Fruit fly (Drosophila melanogaster) whole organism, prepupa: Measurements from ENCODE around the gene Atet.

Source experiments
- Blimp-1 ChIP-seq: fragments of 200-800 bp; sonication (Bioruptor generic); optimal IDR thresholded peaks from 3 replicates; lab custom pipeline; 2017; ENCODE audit warnings: missing biosample characterization, missing genetic modification characterization, mild to moderate bottlenecking, moderate library complexity, missing genetic modification reagents
- CG10631 ChIP-seq: fragments of 200-800 bp; sonication (Bioruptor generic); optimal IDR thresholded peaks from 2 replicates; lab custom pipeline; 2016; ENCODE audit warnings: missing biosample characterization, missing genetic modification characterization
- CG11762 ChIP-seq: fragments of 200-800 bp; sonication (Bioruptor generic); optimal IDR thresholded peaks from 3 replicates; lab custom pipeline; 2016; ENCODE audit warnings: missing biosample characterization, missing genetic modification characterization; ENCODE audit not compliant: insufficient read depth
- CG11902 ChIP-seq: fragments of 200-800 bp; sonication (Bioruptor generic); optimal IDR thresholded peaks from 3 replicates; lab custom pipeline; 2016; ENCODE audit warnings: missing biosample characterization, missing genetic modification characterization
- CG15336 ChIP-seq: fragments of 200-800 bp; sonication (Bioruptor generic); IDR thresholded peaks from 2 replicates; pipeline ENCODE4 v1.3.6; 2022; ENCODE audit warnings: missing biosample characterization, missing genetic modification characterization
- CG1621 ChIP-seq: fragments of 200-800 bp; sonication (Bioruptor generic); optimal IDR thresholded peaks from 3 replicates; lab custom pipeline; 2018; ENCODE audit warnings: missing biosample characterization, mild to moderate bottlenecking, missing genetic modification characterization
- CG16779 ChIP-seq: fragments of 200-800 bp; sonication (Bioruptor generic); optimal IDR thresholded peaks from 3 replicates; lab custom pipeline; 2017; ENCODE audit warnings: missing biosample characterization, mild to moderate bottlenecking, missing genetic modification characterization
- CG3032 ChIP-seq: fragments of 200-800 bp; optimal IDR thresholded peaks from 2 replicates; lab custom pipeline; 2019; ENCODE audit warnings: missing biosample characterization, mild to moderate bottlenecking, missing genetic modification characterization, moderate library complexity
- CG31627 ChIP-seq: fragments of 200-800 bp; sonication (Bioruptor generic); optimal IDR thresholded peaks from 3 replicates; lab custom pipeline; 2016; ENCODE audit warnings: missing biosample characterization, missing genetic modification characterization
- CG32006 ChIP-seq: fragments of 200-800 bp; sonication (Bioruptor generic); optimal IDR thresholded peaks from 3 replicates; lab custom pipeline; 2017; ENCODE audit warnings: missing biosample characterization, mild to moderate bottlenecking, missing genetic modification characterization
- CG34406 ChIP-seq: fragments of 200-800 bp; sonication (Bioruptor generic); optimal IDR thresholded peaks from 3 replicates; lab custom pipeline; 2016; ENCODE audit warnings: missing biosample characterization, missing genetic modification characterization
- CG4318 ChIP-seq: fragments of 200-800 bp; sonication (Bioruptor generic); optimal IDR thresholded peaks from 3 replicates; lab custom pipeline; 2017; ENCODE audit warnings: missing biosample characterization, mild to moderate bottlenecking, missing genetic modification characterization
- CG6163 ChIP-seq: fragments of 200-800 bp; sonication (Bioruptor generic); IDR thresholded peaks from 3 replicates; pipeline ENCODE4 v1.3.6; 2022; ENCODE audit warnings: missing biosample characterization, missing genetic modification characterization
- CG6792 ChIP-seq: fragments of 200-800 bp; sonication (Bioruptor generic); optimal IDR thresholded peaks from 3 replicates; lab custom pipeline; 2016; ENCODE audit warnings: missing biosample characterization, missing genetic modification characterization
- CG6808 ChIP-seq: fragments of 200-800 bp; sonication (Bioruptor generic); optimal IDR thresholded peaks from 3 replicates; lab custom pipeline; 2017; ENCODE audit warnings: missing biosample characterization, missing genetic modification characterization, mild to moderate bottlenecking, moderate library complexity, missing genetic modification reagents
- CG6854 ChIP-seq: fragments of 200-800 bp; sonication (Bioruptor generic); optimal IDR thresholded peaks from 2 replicates; lab custom pipeline; 2017; ENCODE audit warnings: missing biosample characterization, mild to moderate bottlenecking, missing genetic modification characterization
- CG7368 ChIP-seq: fragments of 200-800 bp; sonication (Bioruptor generic); optimal IDR thresholded peaks from 3 replicates; lab custom pipeline; 2016; ENCODE audit warnings: missing biosample characterization, missing genetic modification characterization
- CG8119 ChIP-seq: fragments of 200-800 bp; sonication (Bioruptor generic); IDR thresholded peaks from 3 replicates; pipeline ENCODE4 v1.3.6; 2022; ENCODE audit warnings: missing biosample characterization, missing genetic modification characterization
- CG8319 ChIP-seq: fragments of 200-800 bp; sonication (Bioruptor generic); optimal IDR thresholded peaks from 3 replicates; lab custom pipeline; 2016; ENCODE audit warnings: missing biosample characterization, missing genetic modification characterization
- CG8632 ChIP-seq: fragments of 200-800 bp; sonication (Bioruptor generic); optimal IDR thresholded peaks from 3 replicates; lab custom pipeline; 2016; ENCODE audit warnings: missing biosample characterization, missing genetic modification characterization
- CG9139 ChIP-seq: fragments of 200-800 bp; sonication (Bioruptor generic); optimal IDR thresholded peaks from 3 replicates; lab custom pipeline; 2017; ENCODE audit warnings: missing biosample characterization, mild to moderate bottlenecking, missing genetic modification characterization
- Eip75B ChIP-seq: fragments of 200-800 bp; sonication (Bioruptor generic); optimal IDR thresholded peaks from 3 replicates; lab custom pipeline; 2016; ENCODE audit warnings: missing biosample characterization, missing genetic modification characterization
- Ets21C ChIP-seq: fragments of 200-800 bp; sonication (Bioruptor generic); optimal IDR thresholded peaks from 3 replicates; lab custom pipeline; 2016; ENCODE audit warnings: missing biosample characterization, missing genetic modification characterization
- Ets96B ChIP-seq: fragments of 200-800 bp; optimal IDR thresholded peaks from 2 replicates; lab custom pipeline; 2019; ENCODE audit warnings: missing biosample characterization, mild to moderate bottlenecking, missing genetic modification characterization, moderate library complexity
- Gug ChIP-seq: fragments of 200-800 bp; sonication (Bioruptor generic); IDR thresholded peaks from 2 replicates; pipeline ENCODE4 v1.3.6; 2022; ENCODE audit warnings: missing biosample characterization, missing genetic modification characterization
- Hr38 ChIP-seq: sonication (Bioruptor generic); optimal IDR thresholded peaks from 2 replicates; lab custom pipeline; 2016; ENCODE audit warnings: missing biosample characterization, missing genetic modification characterization
- Hr39 ChIP-seq: fragments of 200-800 bp; sonication (Bioruptor generic); optimal IDR thresholded peaks from 2 replicates; lab custom pipeline; 2016; ENCODE audit warnings: missing biosample characterization, missing genetic modification characterization
- Hr4 ChIP-seq: fragments of 200-800 bp; sonication (Bioruptor generic); optimal IDR thresholded peaks from 3 replicates; lab custom pipeline; 2016; ENCODE audit warnings: missing biosample characterization, missing genetic modification characterization
- Lpt ChIP-seq: fragments of 200-800 bp; sonication (Bioruptor generic); optimal IDR thresholded peaks from 3 replicates; lab custom pipeline; 2016; ENCODE audit warnings: missing biosample characterization, missing genetic modification characterization
- Met ChIP-seq: fragments of 200-800 bp; sonication (Bioruptor generic); optimal IDR thresholded peaks from 3 replicates; lab custom pipeline; 2016; ENCODE audit warnings: missing biosample characterization, missing genetic modification characterization
- OdsH ChIP-seq: fragments of 200-800 bp; sonication (Bioruptor generic); optimal IDR thresholded peaks from 3 replicates; lab custom pipeline; 2016; ENCODE audit warnings: missing biosample characterization, missing genetic modification characterization
- Smox ChIP-seq: fragments of 200-800 bp; sonication (Bioruptor generic); optimal IDR thresholded peaks from 3 replicates; lab custom pipeline; 2016; ENCODE audit warnings: missing biosample characterization, missing genetic modification characterization
- Sox102F ChIP-seq: fragments of 200-800 bp; sonication (Bioruptor generic); optimal IDR thresholded peaks from 2 replicates; lab custom pipeline; 2016; ENCODE audit warnings: missing biosample characterization, mild to moderate bottlenecking, missing genetic modification characterization
- Sox14 ChIP-seq: fragments of 200-800 bp; sonication (Bioruptor generic); optimal IDR thresholded peaks from 3 replicates; lab custom pipeline; 2016; ENCODE audit warnings: missing biosample characterization, missing genetic modification characterization
- Sox15 ChIP-seq: fragments of 200-800 bp; sonication (Bioruptor generic); optimal IDR thresholded peaks from 3 replicates; lab custom pipeline; 2016; ENCODE audit warnings: missing biosample characterization, missing genetic modification characterization
- achi ChIP-seq: fragments of 200-800 bp; sonication (Bioruptor generic); optimal IDR thresholded peaks from 3 replicates; lab custom pipeline; 2016; ENCODE audit warnings: missing biosample characterization, missing genetic modification characterization
- acj6 ChIP-seq: fragments of 200-800 bp; sonication (Bioruptor generic); optimal IDR thresholded peaks from 3 replicates; lab custom pipeline; 2016; ENCODE audit warnings: missing biosample characterization, missing genetic modification characterization
- dac ChIP-seq: fragments of 200-800 bp; sonication (Bioruptor generic); optimal IDR thresholded peaks from 2 replicates; lab custom pipeline; 2017; ENCODE audit warnings: missing biosample characterization, mild to moderate bottlenecking, missing genetic modification characterization
- dsx ChIP-seq: fragments of 200-800 bp; optimal IDR thresholded peaks from 3 replicates; lab custom pipeline; 2019; ENCODE audit warnings: missing biosample characterization, mild to moderate bottlenecking, missing genetic modification characterization, moderate library complexity; ENCODE audit not compliant: poor library complexity, severe bottlenecking
- eg ChIP-seq: fragments of 200-800 bp; sonication (Bioruptor generic); IDR thresholded peaks from 3 replicates; pipeline ENCODE4 v1.3.6; 2022; ENCODE audit warnings: missing biosample characterization, missing genetic modification characterization
- esn ChIP-seq: fragments of 200-800 bp; sonication (Bioruptor generic); optimal IDR thresholded peaks from 2 replicates; lab custom pipeline; 2016; ENCODE audit warnings: missing biosample characterization, mild to moderate bottlenecking, missing genetic modification characterization, moderate library complexity
- fd59A ChIP-seq: fragments of 200-800 bp; sonication (Bioruptor generic); optimal IDR thresholded peaks from 2 replicates; lab custom pipeline; 2017; ENCODE audit warnings: missing biosample characterization, mild to moderate bottlenecking, missing genetic modification characterization, missing genetic modification reagents
- fd85E ChIP-seq: fragments of 200-800 bp; sonication (Bioruptor generic); optimal IDR thresholded peaks from 3 replicates; lab custom pipeline; 2016; ENCODE audit warnings: missing biosample characterization, missing genetic modification characterization
- fkh ChIP-seq: fragments of 200-800 bp; sonication (Bioruptor generic); optimal IDR thresholded peaks from 3 replicates; lab custom pipeline; 2017; ENCODE audit warnings: missing biosample characterization, mild to moderate bottlenecking, missing genetic modification characterization, moderate library complexity
- lz ChIP-seq: fragments of 200-800 bp; sonication (Bioruptor generic); optimal IDR thresholded peaks from 3 replicates; lab custom pipeline; 2016; ENCODE audit warnings: missing biosample characterization, missing genetic modification characterization
- net ChIP-seq: fragments of 200-800 bp; sonication (Bioruptor generic); optimal IDR thresholded peaks from 3 replicates; lab custom pipeline; 2016; ENCODE audit warnings: missing biosample characterization, missing genetic modification characterization
- pdm3 ChIP-seq: fragments of 200-800 bp; sonication (Bioruptor generic); optimal IDR thresholded peaks from 3 replicates; lab custom pipeline; 2016; ENCODE audit warnings: missing biosample characterization, missing genetic modification characterization
- salr ChIP-seq, 2 experiments: fragments of 200-800 bp; sonication (Bioruptor generic); optimal IDR thresholded peaks; 3 replicates each; lab custom pipeline; 2016 to 2018; ENCODE audit warnings: missing biosample characterization in 2 of 2, missing genetic modification characterization in 2 of 2, mild to moderate bottlenecking in 1 of 2
- spab ChIP-seq: fragments of 200-800 bp; sonication (Bioruptor generic); optimal IDR thresholded peaks from 2 replicates; lab custom pipeline; 2017; ENCODE audit warnings: missing biosample characterization, mild to moderate bottlenecking, missing genetic modification characterization, missing genetic modification reagents
- svp ChIP-seq: fragments of 200-800 bp; sonication (Bioruptor generic); peaks from one replicate; lab custom pipeline; 2016; ENCODE audit warnings: missing biosample characterization, missing genetic modification characterization
- topi ChIP-seq: fragments of 200-800 bp; sonication (Bioruptor generic); optimal IDR thresholded peaks from 3 replicates; lab custom pipeline; 2016; ENCODE audit warnings: missing biosample characterization, missing genetic modification characterization
- vri ChIP-seq: fragments of 200-800 bp; sonication (Bioruptor generic); optimal IDR thresholded peaks from 3 replicates; lab custom pipeline; 2016; ENCODE audit warnings: missing biosample characterization, mild to moderate bottlenecking, missing genetic modification characterization

Gene Atet

DNA sequence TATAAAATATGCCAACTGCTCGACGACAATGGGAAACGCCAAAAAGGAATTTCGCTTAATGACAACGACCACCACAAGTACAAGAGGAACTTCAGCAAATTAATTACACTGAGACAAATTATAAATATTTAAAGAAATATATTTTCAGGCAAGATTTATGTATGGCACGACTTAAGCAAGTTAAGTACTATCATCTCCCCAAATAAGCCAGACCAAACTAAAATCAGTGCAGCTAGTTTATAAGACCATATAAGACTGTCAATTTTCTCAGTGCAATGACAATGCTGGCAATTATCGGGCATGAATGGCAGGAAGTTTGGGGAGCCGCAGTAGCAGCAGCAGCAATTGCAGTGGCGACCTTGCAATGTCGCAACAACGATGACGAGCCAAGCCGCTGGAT, 14.8 kb downstream of the Atet start:
- TF ChIP-seq CG11902 (GFP tag; lab: Kevin White, UChicago), result peak; percentile 78
- TF ChIP-seq CG3032 (tag; lab: Kevin White, UChicago), result peak; percentile 67
- TF ChIP-seq CG31627 (GFP tag; lab: Kevin White, UChicago), result peak; percentile 45
- TF ChIP-seq Sox15 (GFP tag; lab: Kevin White, UChicago), result peak; percentile 67
- no peak for TF ChIP-seq CG4318 (GFP tag; lab: Kevin White, UChicago)
- peak; percentile 16 for TF ChIP-seq Met (GFP tag; lab: Kevin White, UChicago)
- TF ChIP-seq achi (GFP tag; lab: Kevin White, UChicago), result peak; percentile 78
- peak; percentile 52 for TF ChIP-seq Hr39 (GFP tag; lab: Kevin White, UChicago)
- peak; percentile 4 for TF ChIP-seq Ets21C (GFP tag; lab: Kevin White, UChicago)
- TF ChIP-seq Gug, result no peak
- TF ChIP-seq CG16779, result peak; percentile 51
- TF ChIP-seq CG10631 (GFP tag; lab: Kevin White, UChicago), result peak; percentile 71
- no peak for TF ChIP-seq Hr38 (GFP tag; lab: Kevin White, UChicago)
- TF ChIP-seq vri (GFP tag; lab: Kevin White, UChicago), result no peak
- peak; percentile 64 for TF ChIP-seq dsx (GFP tag; lab: Kevin White, UChicago)
- TF ChIP-seq Ets96B (tag; lab: Kevin White, UChicago), result peak; percentile 69
- TF ChIP-seq CG8319, result peak; percentile 77
- peak; percentile 71 for TF ChIP-seq CG6808 (GFP tag; lab: Kevin White, UChicago)
- peak; percentile 66 for TF ChIP-seq net (GFP tag; lab: Kevin White, UChicago)
- TF ChIP-seq CG34406 (GFP tag; lab: Kevin White, UChicago), result peak; percentile 82
- peak; percentile 76 for TF ChIP-seq esn (GFP tag; lab: Kevin White, UChicago)
- TF ChIP-seq acj6 (GFP tag; lab: Kevin White, UChicago), result peak; percentile 79
- TF ChIP-seq fd59A (GFP tag; lab: Kevin White, UChicago), result peak; percentile 46
- TF ChIP-seq CG6163 (GFP tag; lab: Robert Waterston, UW), result peak; percentile 83
- peak; percentile 75 for TF ChIP-seq Eip75B
- peak; percentile 59 for TF ChIP-seq fd85E
- TF ChIP-seq spab (GFP tag; lab: Kevin White, UChicago), result peak; percentile 61
- peak; percentile 58 for TF ChIP-seq CG6854 (GFP tag; lab: Kevin White, UChicago)
- peak; percentile 71 for TF ChIP-seq topi (GFP tag; lab: Kevin White, UChicago)
- TF ChIP-seq CG32006 (GFP tag; lab: Kevin White, UChicago), result peak; percentile 66
- no peak for TF ChIP-seq Blimp-1 (GFP tag; lab: Kevin White, UChicago)
- peak; percentile 64 for TF ChIP-seq Sox102F (GFP tag; lab: Kevin White, UChicago)
- peak; percentile 69 for TF ChIP-seq CG11762 (GFP tag; lab: Kevin White, UChicago)
- peak; percentile 80 for TF ChIP-seq pdm3 (GFP tag; lab: Kevin White, UChicago)
- TF ChIP-seq CG9139 (GFP tag; lab: Kevin White, UChicago), result peak; percentile 32
- TF ChIP-seq eg, result peak; percentile 60; the same call in 1 of the 3 replicates
- peak; percentile 75 for TF ChIP-seq CG7368 (GFP tag; lab: Kevin White, UChicago)
- peak; percentile 44 for TF ChIP-seq Smox (GFP tag; lab: Kevin White, UChicago)
- TF ChIP-seq fkh (GFP tag; lab: Kevin White, UChicago), result no peak
- peak; percentile 39; the same call in 1 of the 2 replicates for TF ChIP-seq CG15336 (GFP tag; lab: Robert Waterston, UW)
- peak; percentile 49; the same call in 1 of the 3 replicates for TF ChIP-seq CG8119 (GFP tag; lab: Robert Waterston, UW)
- peak; percentile 67 for TF ChIP-seq CG1621
- peak; percentile 84 for TF ChIP-seq CG8632 (GFP tag; lab: Kevin White, UChicago)
- TF ChIP-seq dac (GFP tag; lab: Kevin White, UChicago), result no peak
- peak; percentile 53 for TF ChIP-seq Hr4 (GFP tag; lab: Kevin White, UChicago)
- TF ChIP-seq Sox14 (GFP tag; lab: Kevin White, UChicago), result peak; percentile 49
- peak; percentile 82 for TF ChIP-seq svp (GFP tag; lab: Kevin White, UChicago)
- peak in 1 of 2 experiments; percentile 46 for TF ChIP-seq salr (GFP tag; optimal IDR thresholded peaks at IDR 0.05; lab: Kevin White, UChicago)
- TF ChIP-seq CG6792 (GFP tag; lab: Kevin White, UChicago), result peak; percentile 78
- peak; percentile 54 for TF ChIP-seq lz (GFP tag; lab: Kevin White, UChicago)
- TF ChIP-seq Lpt (GFP tag; lab: Kevin White, UChicago), result peak; percentile 29
- TF ChIP-seq OdsH, result peak; percentile 75
